Worm (Caenorhabditis elegans) whole organism, young adult: Measurements from ENCODE around the gene W02B12.12.

Experiments
- B0035.1 ChIP-seq: sonication (generic microtip); optimal IDR thresholded peaks from 2 replicates; lab custom pipeline; 2016; ENCODE audit warnings: missing genetic modification characterization, mild to moderate bottlenecking, missing compliant biosample characterization, missing genotype, missing genetic modification reagents
- B0336.3 ChIP-seq: fragments of 200-800 bp; sonication (Bioruptor generic); IDR thresholded peaks from 2 replicates; pipeline ENCODE4 v1.3.6; 2022; ENCODE audit warnings: missing genetic modification characterization, missing compliant biosample characterization
- C06A6.2 ChIP-seq: fragments of 200-800 bp; sonication (Bioruptor generic); conservative IDR thresholded peaks from 2 replicates; pipeline ENCODE4 v1.3.6; 2022; ENCODE audit warnings: missing genetic modification characterization, missing compliant biosample characterization
- C17E4.6 ChIP-seq: fragments of 200-800 bp; sonication (Bioruptor generic); IDR thresholded peaks from 2 replicates; pipeline ENCODE4 v1.3.6; 2022; ENCODE audit warnings: missing genetic modification reagents, missing genetic modification characterization, missing compliant biosample characterization
- D2030.7 ChIP-seq: fragments of 200-800 bp; sonication (Bioruptor generic); IDR thresholded peaks from 2 replicates; pipeline ENCODE4 v1.3.6; 2022; ENCODE audit warnings: missing genetic modification reagents, missing genetic modification characterization, missing compliant biosample characterization
- F23B12.7 ChIP-seq: sonication (generic microtip); optimal IDR thresholded peaks from 2 replicates; lab custom pipeline; 2017; ENCODE audit warnings: missing genetic modification characterization, mild to moderate bottlenecking, missing compliant biosample characterization, antibody characterized with exemption, moderate library complexity; ENCODE audit not compliant: insufficient read depth
- F37B4.10 ChIP-seq: fragments of 200-800 bp; sonication (Bioruptor generic); IDR thresholded peaks from 2 replicates; pipeline ENCODE4 v1.3.6; 2022; ENCODE audit warnings: missing genetic modification characterization, missing compliant biosample characterization
- F55B11.4 ChIP-seq: sonication (generic microtip); optimal IDR thresholded peaks from 2 replicates; lab custom pipeline; 2016; ENCODE audit warnings: missing compliant biosample characterization, missing genetic modification characterization, borderline replicate concordance; ENCODE audit not compliant: insufficient read depth
- K11D2.4 ChIP-seq: fragments of 200-800 bp; sonication (Bioruptor generic); IDR thresholded peaks from 2 replicates; pipeline ENCODE4 v1.3.6; 2022; ENCODE audit warnings: missing genetic modification reagents, missing genetic modification characterization, missing compliant biosample characterization
- K12H6.12 ChIP-seq: fragments of 200-800 bp; sonication (Bioruptor generic); optimal IDR thresholded peaks from 2 replicates; lab custom pipeline; 2018; ENCODE audit warnings: mild to moderate bottlenecking, missing genetic modification characterization, missing compliant biosample characterization
- T07F8.4 ChIP-seq: sonication (generic microtip); optimal IDR thresholded peaks from 2 replicates; lab custom pipeline; 2016; ENCODE audit warnings: mild to moderate bottlenecking, missing genetic modification characterization, moderate library complexity, missing compliant biosample characterization
- T26A5.8 ChIP-seq: sonication (generic microtip); optimal IDR thresholded peaks from 2 replicates; lab custom pipeline; 2016; ENCODE audit warnings: missing genetic modification characterization, missing compliant biosample characterization
- Y79H2A.3 ChIP-seq: fragments of 200-800 bp; sonication (Bioruptor generic); conservative IDR thresholded peaks from 2 replicates; pipeline ENCODE4 v1.3.6; 2022; ENCODE audit warnings: missing genetic modification reagents, missing genetic modification characterization, missing compliant biosample characterization
- Y95B8A.8 ChIP-seq: fragments of 200-800 bp; sonication (Bioruptor generic); IDR thresholded peaks from 2 replicates; pipeline ENCODE4 v1.3.6; 2022; ENCODE audit warnings: missing genetic modification reagents, missing genetic modification characterization, missing compliant biosample characterization
- attf-3 ChIP-seq: fragments of 200-800 bp; sonication (Bioruptor generic); conservative IDR thresholded peaks from 2 replicates; pipeline ENCODE4 v1.3.6; 2022; ENCODE audit warnings: missing genetic modification reagents, missing genetic modification characterization, missing compliant biosample characterization
- bed-2 ChIP-seq: fragments of 200-800 bp; sonication (Bioruptor generic); IDR thresholded peaks from 2 replicates; pipeline ENCODE4 v1.3.6; 2022; ENCODE audit warnings: missing genetic modification reagents, missing genetic modification characterization, missing compliant biosample characterization
- ccch-3 ChIP-seq: fragments of 200-800 bp; sonication (Bioruptor generic); optimal IDR thresholded peaks from 2 replicates; lab custom pipeline; 2018; ENCODE audit warnings: mild to moderate bottlenecking, missing genetic modification characterization, missing compliant biosample characterization
- cebp-1 ChIP-seq, 2 experiments: fragments of 200-800 bp in 1 of 2; sonication (Bioruptor generic) in 1 of 2; sonication (generic microtip) in 1 of 2; IDR thresholded peaks in 1 of 2; optimal IDR thresholded peaks in 1 of 2; 2 replicates each; pipeline versions ENCODE4 v1.3.6 to Lab custom; 2017 to 2022; ENCODE audit warnings: missing compliant biosample characterization in 2 of 2, missing genetic modification characterization in 2 of 2, mild to moderate bottlenecking in 1 of 2, missing genetic modification reagents in 1 of 2, moderate library complexity in 1 of 2
- ceh-27 ChIP-seq: fragments of 200-800 bp; sonication (Bioruptor generic); optimal IDR thresholded peaks from 2 replicates; lab custom pipeline; 2018; ENCODE audit warnings: mild to moderate bottlenecking, missing genetic modification characterization, moderate library complexity, missing compliant biosample characterization
- ceh-58 ChIP-seq: fragments of 200-800 bp; sonication (Bioruptor generic); IDR thresholded peaks from 2 replicates; pipeline ENCODE4 v1.3.6; 2022; ENCODE audit warnings: missing genetic modification characterization, missing compliant biosample characterization
- dpl-1 ChIP-seq: fragments of 150-350 bp; optimal IDR thresholded peaks from 2 replicates; lab custom pipeline; 2014; ENCODE audit warnings: missing biosample characterization, missing genetic modification reagents, missing genetic modification characterization
- egl-44 ChIP-seq: fragments of 200-800 bp; sonication (Bioruptor generic); IDR thresholded peaks from 2 replicates; pipeline ENCODE4 v1.3.6; 2022; ENCODE audit warnings: missing genetic modification reagents, missing genetic modification characterization, missing compliant biosample characterization
- ets-4 ChIP-seq: fragments of 200-800 bp; sonication (Bioruptor generic); optimal IDR thresholded peaks from 2 replicates; lab custom pipeline; 2018; ENCODE audit warnings: mild to moderate bottlenecking, missing genetic modification characterization, missing compliant biosample characterization
- gei-17 ChIP-seq: fragments of 200-800 bp; sonication (Bioruptor generic); optimal IDR thresholded peaks from 2 replicates; lab custom pipeline; 2018; ENCODE audit warnings: mild to moderate bottlenecking, missing genetic modification characterization, missing compliant biosample characterization
- hmg-20 ChIP-seq: fragments of 200-800 bp; sonication (Bioruptor generic); IDR thresholded peaks from 2 replicates; pipeline ENCODE4 v1.3.6; 2022; ENCODE audit warnings: missing genetic modification reagents, missing genetic modification characterization, missing compliant biosample characterization
- hrde-1 ChIP-seq: sonication (generic microtip); optimal IDR thresholded peaks from 2 replicates; lab custom pipeline; 2016; ENCODE audit warnings: missing genetic modification characterization, mild to moderate bottlenecking, missing compliant biosample characterization, moderate library complexity, missing genotype, missing genetic modification reagents, borderline replicate concordance
- hsf-1 ChIP-seq: fragments of 200-800 bp; sonication (Bioruptor generic); IDR thresholded peaks from 2 replicates; pipeline ENCODE4 v1.3.6; 2022; ENCODE audit warnings: missing genetic modification reagents, missing genetic modification characterization, missing compliant biosample characterization
- let-526 ChIP-seq: fragments of 200-800 bp; sonication (Bioruptor generic); IDR thresholded peaks from 2 replicates; pipeline ENCODE4 v1.3.6; 2022; ENCODE audit warnings: missing genetic modification reagents, missing genetic modification characterization, missing compliant biosample characterization
- lin-26 ChIP-seq: fragments of 200-800 bp; sonication (Bioruptor generic); IDR thresholded peaks from 2 replicates; pipeline ENCODE4 v1.3.6; 2022; ENCODE audit warnings: missing genetic modification reagents, missing genetic modification characterization, missing compliant biosample characterization
- lin-35 ChIP-seq, 3 experiments: fragments of 150-350 bp in 2 of 3; sonication (generic microtip) in 1 of 3; optimal IDR thresholded peaks; 2 replicates each; lab custom pipeline; 2014 to 2018; ENCODE audit warnings: missing biosample characterization in 3 of 3, missing genetic modification characterization in 3 of 3, missing genetic modification reagents in 3 of 3
- lir-1 ChIP-seq: fragments of 200-800 bp; sonication (Bioruptor generic); conservative IDR thresholded peaks from 2 replicates; pipeline ENCODE4 v1.3.6; 2022; ENCODE audit warnings: missing genetic modification reagents, missing genetic modification characterization, missing compliant biosample characterization
- lsl-1 ChIP-seq: fragments of 200-800 bp; sonication (Bioruptor generic); optimal IDR thresholded peaks from 2 replicates; lab custom pipeline; 2018; ENCODE audit warnings: mild to moderate bottlenecking, missing genetic modification characterization, moderate library complexity, missing compliant biosample characterization
- madf-10 ChIP-seq: sonication (generic microtip); optimal IDR thresholded peaks from 2 replicates; lab custom pipeline; 2016; ENCODE audit warnings: mild to moderate bottlenecking, missing genetic modification characterization, missing compliant biosample characterization
- mxl-1 ChIP-seq: sonication (generic microtip); optimal IDR thresholded peaks from 2 replicates; lab custom pipeline; 2016; ENCODE audit warnings: missing genetic modification characterization, missing compliant biosample characterization
- nhr-27 ChIP-seq: fragments of 200-800 bp; sonication (Bioruptor generic); optimal IDR thresholded peaks from 2 replicates; lab custom pipeline; 2018; ENCODE audit warnings: mild to moderate bottlenecking, missing genetic modification characterization, moderate library complexity, missing compliant biosample characterization
- snpc-3.4 ChIP-seq: sonication (generic microtip); optimal IDR thresholded peaks from 2 replicates; lab custom pipeline; 2017; ENCODE audit warnings: missing genetic modification characterization, mild to moderate bottlenecking, missing compliant biosample characterization, antibody characterized with exemption, moderate library complexity, missing genotype, missing genetic modification reagents
- snpc-4 ChIP-seq, 5 experiments: fragments of 150-350 bp in 1 of 5; sonication (generic microtip) in 4 of 5; optimal IDR thresholded peaks; 2 replicates each; lab custom pipeline; 2014 to 2018; ENCODE audit warnings: missing genetic modification characterization in 5 of 5, missing biosample characterization in 3 of 5, antibody characterized with exemption in 2 of 5, mild to moderate bottlenecking in 2 of 5, missing compliant biosample characterization in 2 of 5, missing genotype in 2 of 5, moderate library complexity in 2 of 5, missing genetic modification reagents in 1 of 5
- sptf-2 ChIP-seq: fragments of 200-800 bp; sonication (Bioruptor generic); optimal IDR thresholded peaks from 2 replicates; lab custom pipeline; 2018; ENCODE audit warnings: mild to moderate bottlenecking, missing genetic modification characterization, missing compliant biosample characterization
- unc-62 ChIP-seq: fragments of 150-350 bp; optimal IDR thresholded peaks from 2 replicates; lab custom pipeline; 2014; ENCODE audit warnings: missing biosample characterization, missing genetic modification reagents, missing genetic modification characterization
- ztf-26 ChIP-seq: sonication (generic microtip); optimal IDR thresholded peaks from 2 replicates; lab custom pipeline; 2017; ENCODE audit warnings: missing genetic modification characterization, missing compliant biosample characterization
- ztf-6 ChIP-seq: fragments of 200-800 bp; sonication (Bioruptor generic); IDR thresholded peaks from 2 replicates; pipeline ENCODE4 v1.3.6; 2022; ENCODE audit warnings: missing genetic modification reagents, missing genetic modification characterization, missing compliant biosample characterization

The W02B12.12 gene

DNA sequence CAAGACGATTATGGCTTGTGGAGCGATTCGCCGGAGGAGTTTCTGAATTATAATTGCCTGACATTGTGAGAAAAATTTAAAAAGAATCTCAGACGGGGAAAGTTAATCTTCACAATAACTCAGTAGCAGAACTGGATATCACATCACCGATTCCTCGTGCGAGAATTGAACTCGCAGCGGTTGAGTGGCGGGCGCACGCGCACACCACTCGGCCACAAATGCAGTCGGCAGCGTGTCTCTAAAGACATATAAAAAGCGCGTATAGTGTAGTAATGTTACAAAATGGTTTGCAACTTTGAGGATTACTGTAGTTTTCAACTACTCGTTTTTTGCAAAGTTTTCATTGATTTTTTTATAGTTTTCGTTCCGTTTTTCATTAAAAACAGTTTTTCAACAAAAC is 5.6 kb upstream of the W02B12.12 start (continued):
- TF ChIP-seq snpc-3.4 (peak; percentile 93), F37B4.10 (GFP tag; lab: Robert Waterston, UW) (0 out of 2 replicates have a peak, but pooled peaks have one; percentile 76), F23B12.7 (tag; lab: Kevin White, UChicago) (peak; percentile 89), Y79H2A.3 (GFP tag; lab: Robert Waterston, UW) (peak; percentile 61; the same call in 1 of the 2 replicates), attf-3 (peak; percentile 71), K12H6.12 (peak; percentile 77), lsl-1 (GFP tag; lab: Kevin White, UChicago) (peak; percentile 82), let-526 (0 out of 2 replicates have a peak, but pooled peaks have one; percentile 79)

DNA sequence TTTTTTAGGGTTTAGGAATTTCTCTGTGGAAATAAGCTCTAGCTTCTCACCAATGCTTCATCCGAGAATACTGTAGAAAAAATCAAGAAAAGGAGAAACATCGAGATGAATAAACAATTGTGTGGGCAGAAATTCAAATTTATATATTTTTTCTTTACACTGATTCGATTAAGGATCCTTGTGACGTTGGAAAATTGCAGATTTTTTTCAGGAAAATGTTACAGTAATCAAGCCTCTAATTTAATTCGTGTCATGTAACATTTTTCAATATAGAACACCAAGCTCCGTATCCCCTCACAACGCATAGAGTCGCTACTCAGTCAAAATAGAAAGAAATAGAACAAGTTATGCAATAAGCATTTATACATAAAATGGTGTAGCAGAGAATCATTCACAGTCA is 2.6 kb downstream of the W02B12.12 start, which contains the start of gene W02B12.16:
W02B12.16 (minus strand) TSS at position 101 of the 400 bp plus-strand sequence.
- no peak for TF ChIP-seq egl-44 (GFP tag; lab: Robert Waterston, UW)
- TF ChIP-seq, all 124 proteins: peak for 0

DNA sequence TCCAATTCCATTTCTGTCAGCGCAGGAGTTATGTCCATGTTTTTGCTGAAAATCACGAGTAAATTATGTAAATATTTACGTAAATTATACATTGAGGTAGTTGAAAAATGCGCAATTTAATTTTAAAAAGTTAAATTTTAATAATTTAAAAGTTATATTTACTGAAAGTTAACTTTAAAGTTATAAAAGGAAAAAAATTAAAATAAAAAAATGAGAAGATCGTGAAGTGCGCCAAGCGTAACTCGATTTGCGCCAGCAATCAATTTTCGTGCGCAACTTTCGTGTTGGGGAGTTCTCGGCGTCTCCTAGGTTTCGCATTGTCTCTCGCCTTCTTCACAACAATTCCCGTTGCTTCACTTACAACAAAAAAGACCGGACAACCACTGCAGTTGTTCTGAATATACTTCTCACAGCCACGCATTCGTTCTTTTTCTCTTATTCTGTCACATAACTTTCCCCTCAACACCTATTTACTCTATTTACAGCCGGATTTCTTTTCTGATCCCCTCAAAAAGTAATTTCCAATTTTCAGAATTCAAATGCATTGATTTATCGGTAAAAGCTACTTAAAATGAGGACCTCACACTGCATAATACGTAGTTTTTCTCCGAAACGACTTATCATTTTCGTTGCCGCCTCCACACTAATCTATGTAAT is 5.3 kb downstream of the W02B12.12 start, which contains the start of the genes metl-1 and W02B12.11:
metl-1 (minus strand) TSS at position 51 of the 657 bp plus-strand sequence.
W02B12.11 (plus strand) TSS at position 337 of the 657 bp plus-strand sequence.
- TF ChIP-seq ceh-58 (GFP tag; lab: Robert Waterston, UW) (no peak), madf-10 (tag; lab: Kevin White, UChicago) (peak; percentile 50), K11D2.4 (GFP tag; lab: Robert Waterston, UW) (peak; percentile 83), ets-4 (GFP tag; lab: Kevin White, UChicago) (no peak), F55B11.4 (tag; lab: Kevin White, UChicago) (no peak), ztf-26 (tag; lab: Kevin White, UChicago) (peak; percentile 44), T07F8.4 (no peak), Y95B8A.8 (no peak), C06A6.2 (peak; percentile 69), egl-44 (GFP tag; lab: Robert Waterston, UW) (no peak), lir-1 (0 out of 2 replicates have a peak, but pooled peaks have one; percentile 30), lin-26 (peak; percentile 59; the same call in 1 of the 2 replicates), dpl-1 (GFP tag; lab: Kevin White, UChicago) (peak; percentile 29), mxl-1 (tag; lab: Kevin White, UChicago) (no peak), Y79H2A.3 (GFP tag; lab: Robert Waterston, UW) (no peak), D2030.7 (GFP tag; lab: Robert Waterston, UW) (peak; percentile 80), B0035.1 (tag; lab: Kevin White, UChicago) (peak; percentile 9), B0336.3 (peak; percentile 85), hmg-20 (GFP tag; lab: Robert Waterston, UW) (peak; percentile 80), snpc-3.4 (peak; percentile 41), T26A5.8 (tag; lab: Kevin White, UChicago) (no peak), lin-35 (GFP tag; optimal IDR thresholded peaks at IDR 0.05; lab: Kevin White, UChicago) (peak in 2 of 3 experiments; percentile 53 to 82), C17E4.6 (GFP tag; lab: Robert Waterston, UW) (peak; percentile 67; the same call in 1 of the 2 replicates), hrde-1 (tag; lab: Kevin White, UChicago) (no peak), ceh-27 (GFP tag; lab: Kevin White, UChicago) (peak; percentile 43), snpc-4 (GFP tag; optimal IDR thresholded peaks at IDR 0.05; lab: Kevin White, UChicago) (peak; percentile 16), snpc-4 (tag; optimal IDR thresholded peaks at IDR 0.05; lab: Kevin White, UChicago) (peak; percentile 61 to 77 (median 70)), ccch-3 (no peak), cebp-1 (GFP tag; IDR thresholded peaks at IDR 0.05; lab: Robert Waterston, UW) (0 out of 2 replicates have a peak, but pooled peaks have one; percentile 13), cebp-1 (tag; optimal IDR thresholded peaks at IDR 0.05; lab: Kevin White, UChicago) (peak; percentile 82), hsf-1 (GFP tag; lab: Robert Waterston, UW) (peak; percentile 79), unc-62 (GFP tag; lab: Kevin White, UChicago) (no peak), nhr-27 (tag; lab: Kevin White, UChicago) (no peak), bed-2 (GFP tag; lab: Robert Waterston, UW) (no peak), gei-17 (peak; percentile 64), ztf-6 (GFP tag; lab: Robert Waterston, UW) (no peak), sptf-2 (no peak)
